ENCODE assay signal across 3 worm cellular contexts in the genomic region with DNA sequence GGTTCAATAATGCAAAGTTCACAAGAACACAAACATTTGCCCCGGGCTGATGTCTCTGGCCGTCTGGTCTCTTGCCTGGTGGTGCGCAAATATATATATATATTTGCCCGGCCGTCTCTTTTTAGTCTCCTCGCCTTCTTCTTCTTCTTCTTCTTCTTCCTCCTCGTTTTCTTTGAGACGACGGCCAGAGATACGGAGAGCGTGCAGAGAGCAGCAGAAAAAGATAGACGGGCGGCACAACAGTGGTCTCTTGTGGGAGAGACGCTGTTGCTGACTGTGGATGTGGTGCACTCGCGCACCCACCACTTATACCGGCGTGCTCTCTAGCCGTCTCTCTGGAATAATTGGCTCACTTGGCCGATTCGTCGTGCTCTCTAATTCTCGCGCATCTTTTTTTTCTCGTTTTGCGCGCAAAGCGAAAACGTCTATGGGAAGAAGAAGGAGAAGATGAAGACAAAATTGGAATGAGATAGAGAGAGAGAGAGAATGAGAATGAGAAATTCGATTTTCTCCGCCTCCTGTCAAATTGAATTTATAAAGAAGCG.
TF ChIP-seq lines count a peak whose summit lies in the region.

No protein-coding gene starts in this region.

TF ChIP-seq in whole organism, L1 larva, 84 proteins besides CTCF, POLR2A, EP300 and RAD21 (continued from another document and continues in another):
- TF ChIP-seq mab-9 (GFP tag; IDR thresholded peaks at IDR 0.05; lab: Robert Waterston, UW): peak; percentile 88
- TF ChIP-seq pax-3 (tag; optimal IDR thresholded peaks at IDR 0.05; lab: Kevin White, UChicago): peak; percentile 97
- peak; percentile 81 for TF ChIP-seq isw-1 (GFP tag; IDR thresholded peaks at IDR 0.05; lab: Robert Waterston, UW)
- peak; percentile 100 for TF ChIP-seq nhr-85 (tag; lab: Kevin White, UChicago)
- TF ChIP-seq ama-1 (optimal IDR thresholded peaks at IDR 0.05; lab: Kevin White, UChicago): no peak
- peak; percentile 53 to 72 (median 68) for TF ChIP-seq dpl-1 (GFP tag; optimal IDR thresholded peaks at IDR 0.05; lab: Kevin White, UChicago)
- peak; percentile 63 for TF ChIP-seq C16A3.4 (tag; optimal IDR thresholded peaks at IDR 0.05; lab: Kevin White, UChicago)
- peak; percentile 86 for TF ChIP-seq lin-39 (tag; optimal IDR thresholded peaks at IDR 0.05; lab: Kevin White, UChicago)
- TF ChIP-seq fkh-8 (tag; optimal IDR thresholded peaks at IDR 0.05; lab: Kevin White, UChicago): peak; percentile 99
- TF ChIP-seq hlh-4 (tag; optimal IDR thresholded peaks at IDR 0.05; lab: Kevin White, UChicago): no peak
- TF ChIP-seq zip-4 (GFP tag; optimal IDR thresholded peaks at IDR 0.05; lab: Kevin White, UChicago): peak; percentile 87
- peak; percentile 80 for TF ChIP-seq fos-1 (tag; optimal IDR thresholded peaks at IDR 0.05; lab: Kevin White, UChicago)
- peak; percentile 93 for TF ChIP-seq aha-1 (tag; optimal IDR thresholded peaks at IDR 0.05; lab: Kevin White, UChicago)
- peak in 5 of 6 experiments; percentile 10 to 87 (median 82) for TF ChIP-seq elt-3 (tag; optimal IDR thresholded peaks at IDR 0.05; lab: Kevin White, UChicago)
- TF ChIP-seq lin-15B (tag; optimal IDR thresholded peaks at IDR 0.05; lab: Kevin White, UChicago): no peak
- TF ChIP-seq lin-35 (GFP tag; optimal IDR thresholded peaks at IDR 0.05; lab: Kevin White, UChicago): peak; percentile 69 to 85
- TF ChIP-seq nhr-19 (GFP tag; conservative IDR thresholded peaks at IDR 0.05; lab: Robert Waterston, UW): peak; percentile 97
- no peak for TF ChIP-seq alr-1 (tag; optimal IDR thresholded peaks at IDR 0.05; lab: Kevin White, UChicago; ENCODE audit: borderline replicate concordance)
- peak; percentile 44 for TF ChIP-seq hpl-2 (GFP tag; optimal IDR thresholded peaks at IDR 0.05; lab: Kevin White, UChicago)
- TF ChIP-seq irx-1 (tag; optimal IDR thresholded peaks at IDR 0.05; lab: Kevin White, UChicago): peak; percentile 98
- peak; percentile 98 for TF ChIP-seq ceh-8 (GFP tag; optimal IDR thresholded peaks at IDR 0.05; lab: Kevin White, UChicago)
- TF ChIP-seq efl-3 (GFP tag; optimal IDR thresholded peaks at IDR 0.05; lab: Kevin White, UChicago): peak; percentile 84
- TF ChIP-seq nhr-47 (tag; optimal IDR thresholded peaks at IDR 0.05; lab: Kevin White, UChicago): peak; percentile 99
- TF ChIP-seq mdl-1 (tag; optimal IDR thresholded peaks at IDR 0.05; lab: Kevin White, UChicago): peak; percentile 71 to 91
- TF ChIP-seq efl-1 (optimal IDR thresholded peaks at IDR 0.05; lab: Kevin White, UChicago): peak; percentile 82 to 86
- TF ChIP-seq efl-1 (GFP tag; optimal IDR thresholded peaks at IDR 0.05 in 1 of 2; lab: Kevin White, UChicago): peak; percentile 57 to 97
- peak; percentile 97 for TF ChIP-seq nhr-90 (tag; optimal IDR thresholded peaks at IDR 0.05; lab: Kevin White, UChicago; ENCODE audit: poor library complexity)
- TF ChIP-seq ets-5 (GFP tag; IDR thresholded peaks at IDR 0.05; lab: Robert Waterston, UW): no peak
- peak; percentile 93 for TF ChIP-seq zag-1 (tag; optimal IDR thresholded peaks at IDR 0.05; lab: Kevin White, UChicago)
- no peak for TF ChIP-seq ceh-90 (tag; optimal IDR thresholded peaks at IDR 0.05; lab: Kevin White, UChicago)
- TF ChIP-seq nhr-76 (tag; optimal IDR thresholded peaks at IDR 0.05; lab: Kevin White, UChicago): peak; percentile 29
- peak; percentile 84 for TF ChIP-seq nhr-77 (tag; optimal IDR thresholded peaks at IDR 0.05; lab: Kevin White, UChicago)
- TF ChIP-seq nhr-11 (tag; optimal IDR thresholded peaks at IDR 0.05; lab: Kevin White, UChicago): peak; percentile 91
- TF ChIP-seq nhr-12 (tag; optimal IDR thresholded peaks at IDR 0.05; lab: Kevin White, UChicago): peak; percentile 41
- TF ChIP-seq ztf-4 (tag; optimal IDR thresholded peaks at IDR 0.05; lab: Kevin White, UChicago): peak; percentile 89
- TF ChIP-seq aly-2 (tag; optimal IDR thresholded peaks at IDR 0.05; lab: Kevin White, UChicago): peak; percentile 80
- TF ChIP-seq egl-27 (tag; optimal IDR thresholded peaks at IDR 0.05; lab: Kevin White, UChicago): peak; percentile 86 to 99
- peak; percentile 7 for TF ChIP-seq pqm-1 (tag; optimal IDR thresholded peaks at IDR 0.05; lab: Kevin White, UChicago)
- peak; percentile 77 for TF ChIP-seq C04F5.9 (tag; optimal IDR thresholded peaks at IDR 0.05; lab: Kevin White, UChicago)
- TF ChIP-seq ces-1 (GFP tag; optimal IDR thresholded peaks at IDR 0.05; lab: Kevin White, UChicago): peak; percentile 97
- peak; percentile 86 for TF ChIP-seq fkh-4 (tag; optimal IDR thresholded peaks at IDR 0.05; lab: Kevin White, UChicago; ENCODE audit: borderline replicate concordance)

TF ChIP-seq in whole organism, L3 larva, 47 proteins besides CTCF, POLR2A, EP300 and RAD21 (continued from another document):
- TF ChIP-seq elt-3 (tag; optimal IDR thresholded peaks at IDR 0.05; lab: Kevin White, UChicago) (peak; percentile 4 to 82 (median 31)), snpc-4 (tag; optimal IDR thresholded peaks at IDR 0.05; lab: Kevin White, UChicago) (peak; percentile 73), ceh-82 (tag; optimal IDR thresholded peaks at IDR 0.05; lab: Kevin White, UChicago) (peak; percentile 52), ama-1 (optimal IDR thresholded peaks at IDR 0.05; lab: Kevin White, UChicago) (peak; percentile 29), pha-4 (tag; optimal IDR thresholded peaks at IDR 0.05; lab: Kevin White, UChicago) (peak; percentile 94), elt-1 (tag; optimal IDR thresholded peaks at IDR 0.05; lab: Kevin White, UChicago) (peak; percentile 70), elt-2 (tag; optimal IDR thresholded peaks at IDR 0.05; lab: Kevin White, UChicago) (peak; percentile 92), fos-1 (tag; optimal IDR thresholded peaks at IDR 0.05; lab: Kevin White, UChicago) (peak; percentile 54), hmg-11 (tag; optimal IDR thresholded peaks at IDR 0.05; lab: Kevin White, UChicago) (peak; percentile 94), fkh-2 (tag; optimal IDR thresholded peaks at IDR 0.05; lab: Kevin White, UChicago) (no peak), ztf-4 (tag; optimal IDR thresholded peaks at IDR 0.05; lab: Kevin White, UChicago) (peak; percentile 36), nhr-11 (tag; optimal IDR thresholded peaks at IDR 0.05; lab: Kevin White, UChicago) (peak; percentile 90), unc-62 (GFP tag; optimal IDR thresholded peaks at IDR 0.05; lab: Kevin White, UChicago) (peak; percentile 39), lin-15B (tag; optimal IDR thresholded peaks at IDR 0.05; lab: Kevin White, UChicago) (peak; percentile 63), skn-1 (tag; optimal IDR thresholded peaks at IDR 0.05; lab: Kevin White, UChicago) (peak; percentile 71), nhr-12 (tag; optimal IDR thresholded peaks at IDR 0.05; lab: Kevin White, UChicago) (no peak), ZK546.5 (tag; optimal IDR thresholded peaks at IDR 0.05; lab: Kevin White, UChicago) (no peak), unc-39 (tag; optimal IDR thresholded peaks at IDR 0.05; lab: Kevin White, UChicago) (no peak), lsy-12 (tag; optimal IDR thresholded peaks at IDR 0.05; lab: Kevin White, UChicago) (peak; percentile 89), nhr-23 (tag; optimal IDR thresholded peaks at IDR 0.05; lab: Kevin White, UChicago) (peak; percentile 95), eor-1 (tag; optimal IDR thresholded peaks at IDR 0.05; lab: Kevin White, UChicago) (peak in 1 of 2 experiments; percentile 55), nhr-76 (tag; optimal IDR thresholded peaks at IDR 0.05; lab: Kevin White, UChicago) (no peak), ztf-11 (tag; optimal IDR thresholded peaks at IDR 0.05; lab: Kevin White, UChicago) (no peak), tbx-2 (tag; optimal IDR thresholded peaks at IDR 0.05; lab: Kevin White, UChicago) (peak; percentile 96), mml-1 (tag; optimal IDR thresholded peaks at IDR 0.05; lab: Kevin White, UChicago) (no peak), jun-1 (tag; optimal IDR thresholded peaks at IDR 0.05; lab: Kevin White, UChicago) (peak; percentile 96), nhr-77 (tag; optimal IDR thresholded peaks at IDR 0.05; lab: Kevin White, UChicago) (peak; percentile 42), ceh-28 (tag; optimal IDR thresholded peaks at IDR 0.05; lab: Kevin White, UChicago) (peak; percentile 91), egl-27 (tag; optimal IDR thresholded peaks at IDR 0.05; lab: Kevin White, UChicago) (peak; percentile 86), fkh-10 (GFP tag; optimal IDR thresholded peaks at IDR 0.05; lab: Kevin White, UChicago) (peak; percentile 93)
TF ChIP-seq in whole organism, L3 larva: peak in this region for 34.

TF ChIP-seq in whole organism, young adult, 124 proteins besides CTCF, POLR2A, EP300 and RAD21 (continued from another document):
- TF ChIP-seq ZK185.1 (tag; optimal IDR thresholded peaks at IDR 0.05; lab: Kevin White, UChicago; ENCODE audit: poor library complexity, severe bottlenecking): no peak
- peak; percentile 76 for TF ChIP-seq pbrm-1 (GFP tag; IDR thresholded peaks at IDR 0.05; lab: Robert Waterston, UW)
- TF ChIP-seq rec-8 (tag; optimal IDR thresholded peaks at IDR 0.05; lab: Kevin White, UChicago): peak in 1 of 2 experiments; percentile 26
- TF ChIP-seq hmg-1.2 (GFP tag; IDR thresholded peaks at IDR 0.05; lab: Robert Waterston, UW): peak; percentile 79
- TF ChIP-seq attf-3 (GFP tag; conservative IDR thresholded peaks at IDR 0.05; lab: Robert Waterston, UW): no peak; the same call in 1 of the 2 replicates
- TF ChIP-seq K12H6.12 (tag; optimal IDR thresholded peaks at IDR 0.05; lab: Kevin White, UChicago): peak; percentile 99
- TF ChIP-seq snpc-1.3 (tag; optimal IDR thresholded peaks at IDR 0.05; lab: Kevin White, UChicago; ENCODE audit: insufficient read depth): peak; percentile 20
- TF ChIP-seq aptf-2 (GFP tag; conservative IDR thresholded peaks at IDR 0.05; lab: Robert Waterston, UW): no peak
- TF ChIP-seq lir-1 (GFP tag; conservative IDR thresholded peaks at IDR 0.05; lab: Robert Waterston, UW): peak; percentile 70
- no peak for TF ChIP-seq aptf-3 (GFP tag; IDR thresholded peaks at IDR 0.05; lab: Robert Waterston, UW)
- peak; percentile 15 for TF ChIP-seq B0261.1 (tag; optimal IDR thresholded peaks at IDR 0.05; lab: Kevin White, UChicago)
- TF ChIP-seq tlf-1 (GFP tag; optimal IDR thresholded peaks at IDR 0.05; lab: Kevin White, UChicago): peak; percentile 91
- no peak for TF ChIP-seq mel-28 (tag; optimal IDR thresholded peaks at IDR 0.05; lab: Kevin White, UChicago; ENCODE audit: borderline replicate concordance)
- peak; percentile 68 for TF ChIP-seq tbp1 (GFP tag; optimal IDR thresholded peaks at IDR 0.05; lab: Kevin White, UChicago)
- TF ChIP-seq sea-2 (GFP tag; IDR thresholded peaks at IDR 0.05; lab: Robert Waterston, UW): 0 out of 2 replicates have a peak, but pooled peaks have one; percentile 42
- TF ChIP-seq ztf-6 (GFP tag; IDR thresholded peaks at IDR 0.05; lab: Robert Waterston, UW): peak; percentile 69; the same call in 1 of the 2 replicates
- TF ChIP-seq cebp-1 (GFP tag; IDR thresholded peaks at IDR 0.05; lab: Robert Waterston, UW): no peak; the same call in 1 of the 2 replicates
- peak; percentile 93 for TF ChIP-seq cebp-1 (tag; optimal IDR thresholded peaks at IDR 0.05; lab: Kevin White, UChicago)
- peak; percentile 55; the same call in 1 of the 2 replicates for TF ChIP-seq ekl-4 (GFP tag; IDR thresholded peaks at IDR 0.05; lab: Robert Waterston, UW)
- no peak for TF ChIP-seq ceh-91 (GFP tag; IDR thresholded peaks at IDR 0.05; lab: Robert Waterston, UW)
- TF ChIP-seq sptf-2 (GFP tag; optimal IDR thresholded peaks at IDR 0.05; lab: Kevin White, UChicago): peak; percentile 19
- peak; percentile 64 for TF ChIP-seq F52B5.7 (tag; optimal IDR thresholded peaks at IDR 0.05; lab: Kevin White, UChicago)
- peak; percentile 98 for TF ChIP-seq lin-40 (tag; optimal IDR thresholded peaks at IDR 0.05; lab: Kevin White, UChicago)
- TF ChIP-seq nhr-27 (tag; optimal IDR thresholded peaks at IDR 0.05; lab: Kevin White, UChicago): peak; percentile 37
- TF ChIP-seq hsf-1 (GFP tag; IDR thresholded peaks at IDR 0.05; lab: Robert Waterston, UW): no peak
- no peak for TF ChIP-seq snpc-1.1 (tag; optimal IDR thresholded peaks at IDR 0.05; lab: Kevin White, UChicago; ENCODE audit: insufficient read depth)
- TF ChIP-seq ztf-18 (tag; optimal IDR thresholded peaks at IDR 0.05; lab: Kevin White, UChicago): peak; percentile 65
- no peak for TF ChIP-seq F10E7.11 (tag; optimal IDR thresholded peaks at IDR 0.05; lab: Kevin White, UChicago)
- TF ChIP-seq ztf-22 (GFP tag; optimal IDR thresholded peaks at IDR 0.05; lab: Kevin White, UChicago): peak; percentile 100
- peak; percentile 54 for TF ChIP-seq T07F8.4 (tag; optimal IDR thresholded peaks at IDR 0.05; lab: Kevin White, UChicago)
- peak; percentile 79 for TF ChIP-seq gei-17 (GFP tag; optimal IDR thresholded peaks at IDR 0.05; lab: Kevin White, UChicago)
- TF ChIP-seq nhr-179 (tag; optimal IDR thresholded peaks at IDR 0.05; lab: Kevin White, UChicago): no peak
- peak; percentile 79 for TF ChIP-seq B0035.1 (tag; optimal IDR thresholded peaks at IDR 0.05; lab: Kevin White, UChicago)
- TF ChIP-seq unc-62 (GFP tag; optimal IDR thresholded peaks at IDR 0.05; lab: Kevin White, UChicago): peak; percentile 46
- peak; percentile 88 for TF ChIP-seq egrh-3 (GFP tag; IDR thresholded peaks at IDR 0.05; lab: Robert Waterston, UW)
- peak; percentile 100 for TF ChIP-seq zfh-2 (GFP tag; conservative IDR thresholded peaks at IDR 0.05; lab: Robert Waterston, UW)
- peak; percentile 86; the same call in 1 of the 2 replicates for TF ChIP-seq nfyb-1 (GFP tag; IDR thresholded peaks at IDR 0.05; lab: Robert Waterston, UW)
- TF ChIP-seq mcd-1 (GFP tag; IDR thresholded peaks at IDR 0.05; lab: Robert Waterston, UW): peak; percentile 84
- TF ChIP-seq Y67H2A.10 (GFP tag; conservative IDR thresholded peaks at IDR 0.05; lab: Robert Waterston, UW): no peak
- 0 out of 2 replicates have a peak, but pooled peaks have one; percentile 18 for TF ChIP-seq lag-1 (GFP tag; IDR thresholded peaks at IDR 0.05; lab: Robert Waterston, UW)
- TF ChIP-seq somi-1 (GFP tag; optimal IDR thresholded peaks at IDR 0.05; lab: Kevin White, UChicago): peak; percentile 100
- TF ChIP-seq F57A8.1 (GFP tag; optimal IDR thresholded peaks at IDR 0.05; lab: Kevin White, UChicago): peak; percentile 61
- TF ChIP-seq pha-4 (tag; optimal IDR thresholded peaks at IDR 0.05; lab: Kevin White, UChicago): peak; percentile 58
- peak; percentile 47; the same call in 1 of the 2 replicates for TF ChIP-seq Y53G8AR.9 (GFP tag; conservative IDR thresholded peaks at IDR 0.05; lab: Robert Waterston, UW)
- peak; percentile 92 for TF ChIP-seq F22D6.2 (tag; optimal IDR thresholded peaks at IDR 0.05; lab: Kevin White, UChicago)
- peak; percentile 96 for TF ChIP-seq nhr-90 (tag; optimal IDR thresholded peaks at IDR 0.05; lab: Kevin White, UChicago)
- peak; percentile 93 for TF ChIP-seq ztf-3 (GFP tag; optimal IDR thresholded peaks at IDR 0.05; lab: Kevin White, UChicago)
- peak; percentile 92 for TF ChIP-seq ets-4 (GFP tag; optimal IDR thresholded peaks at IDR 0.05; lab: Kevin White, UChicago)
- peak; percentile 76 for TF ChIP-seq lin-26 (GFP tag; IDR thresholded peaks at IDR 0.05; lab: Robert Waterston, UW)
- TF ChIP-seq xnd-1 (tag; optimal IDR thresholded peaks at IDR 0.05; lab: Kevin White, UChicago): no peak
- no peak for TF ChIP-seq Y95B8A.8 (GFP tag; IDR thresholded peaks at IDR 0.05; lab: Robert Waterston, UW)
- no peak for TF ChIP-seq rpc-1 (optimal IDR thresholded peaks at IDR 0.05; lab: Kevin White, UChicago)
- TF ChIP-seq rpc-1 (tag; optimal IDR thresholded peaks at IDR 0.05; lab: Kevin White, UChicago): no peak
- no peak for TF ChIP-seq efl-1 (GFP tag; optimal IDR thresholded peaks at IDR 0.05; lab: Kevin White, UChicago)
- TF ChIP-seq lin-54 (GFP tag; optimal IDR thresholded peaks at IDR 0.05; lab: Kevin White, UChicago): peak; percentile 66
- TF ChIP-seq lin-35 (GFP tag; optimal IDR thresholded peaks at IDR 0.05; lab: Kevin White, UChicago): peak in 2 of 3 experiments; percentile 1 to 42
- peak; percentile 84 for TF ChIP-seq die-1 (tag; optimal IDR thresholded peaks at IDR 0.05; lab: Kevin White, UChicago)
- TF ChIP-seq repo-1 (tag; optimal IDR thresholded peaks at IDR 0.05; lab: Kevin White, UChicago): peak; percentile 81
- peak; percentile 96 for TF ChIP-seq attf-5 (GFP tag; optimal IDR thresholded peaks at IDR 0.05; lab: Kevin White, UChicago)
- TF ChIP-seq ceh-79 (tag; optimal IDR thresholded peaks at IDR 0.05; lab: Kevin White, UChicago): peak; percentile 14
- no peak for TF ChIP-seq cebp-2 (GFP tag; IDR thresholded peaks at IDR 0.05; lab: Robert Waterston, UW)
TF ChIP-seq in whole organism, young adult: peak in this region for 61.
